Fruit fly (Drosophila melanogaster) Kc167 (cell line): Measurements from ENCODE around the gene Drsl2.

ENCODE experiments used
- Myc ChIP-seq: fragments of >200 bp; optimal IDR thresholded peaks from 2 replicates; lab custom pipeline; 2017; ENCODE audit warnings: missing external identifiers
- Sin3A ChIP-seq: fragments of >200 bp; optimal IDR thresholded peaks from 2 replicates; lab custom pipeline; 2018; ENCODE audit warnings: missing external identifiers
- h ChIP-seq: fragments of >200 bp; optimal IDR thresholded peaks from 3 replicates; lab custom pipeline; 2018; ENCODE audit warnings: missing external identifiers
- insv ChIP-seq: fragments of >200 bp; optimal IDR thresholded peaks from 3 replicates; lab custom pipeline; 2018; ENCODE audit warnings: missing external identifiers
- psq ChIP-seq: fragments of >200 bp; optimal IDR thresholded peaks from 2 replicates; lab custom pipeline; 2017; ENCODE audit warnings: missing external identifiers
- ttk ChIP-seq: sonication (Bioruptor generic); optimal IDR thresholded peaks from 2 replicates; lab custom pipeline; 2017; ENCODE audit warnings: missing external identifiers

- no peak for TF ChIP-seq psq (lab: Kevin White, UChicago)
- no peak for TF ChIP-seq ttk (lab: Kevin White, UChicago)
- no peak for TF ChIP-seq insv (lab: Kevin White, UChicago)
- no peak for TF ChIP-seq Myc (lab: Kevin White, UChicago)
- no peak for TF ChIP-seq Sin3A (lab: Kevin White, UChicago)
- TF ChIP-seq h (lab: Kevin White, UChicago) = no peak
These were observed 547 bp downstream of the Drsl2 start, which contains the start of gene Drsl3 for dm6 chr3L:3314696-3315095.
